Worm (Caenorhabditis elegans) whole organism, L1 larva: ENCODE results near the gene slc-36.2.

Experiments used
- C04F5.9 ChIP-seq: sonication (generic microtip); optimal IDR thresholded peaks from 2 replicates; lab custom pipeline; 2016; ENCODE audit warnings: missing genetic modification characterization, missing compliant biosample characterization
- C16A3.4 ChIP-seq: fragments of 150-350 bp; optimal IDR thresholded peaks from 2 replicates; lab custom pipeline; 2014; ENCODE audit warnings: missing biosample characterization, missing genetic modification characterization
- aha-1 ChIP-seq: fragments of 150-350 bp; optimal IDR thresholded peaks from 2 replicates; lab custom pipeline; 2014; ENCODE audit warnings: missing biosample characterization, missing genetic modification characterization
- ama-1 ChIP-seq: fragments of 150-350 bp; optimal IDR thresholded peaks from 2 replicates; lab custom pipeline; 2014
- blmp-1 ChIP-seq: fragments of 150-350 bp; optimal IDR thresholded peaks from 2 replicates; lab custom pipeline; 2014; ENCODE audit warnings: missing biosample characterization, missing genetic modification characterization
- ceh-90 ChIP-seq: sonication (generic microtip); optimal IDR thresholded peaks from 2 replicates; lab custom pipeline; 2016; ENCODE audit warnings: missing genetic modification characterization, missing compliant biosample characterization
- ces-1 ChIP-seq: fragments of 150-350 bp; optimal IDR thresholded peaks from 2 replicates; lab custom pipeline; 2014; ENCODE audit warnings: missing biosample characterization, missing genetic modification reagents, missing genetic modification characterization
- dsc-1 ChIP-seq: sonication (generic microtip); optimal IDR thresholded peaks from 2 replicates; lab custom pipeline; 2016; ENCODE audit warnings: mild to moderate bottlenecking, missing genetic modification characterization, missing compliant biosample characterization
- egl-27 ChIP-seq, 2 experiments: fragments of 150-350 bp in 1 of 2; sonication (generic microtip); optimal IDR thresholded peaks; 3 replicates each; lab custom pipeline; 2017 to 2018; ENCODE audit warnings: missing biosample characterization in 2 of 2, missing genetic modification characterization in 2 of 2, missing genetic modification reagents in 2 of 2
- elt-2 ChIP-seq: sonication (generic microtip); optimal IDR thresholded peaks from 2 replicates; lab custom pipeline; 2016; ENCODE audit warnings: missing genetic modification characterization, mild to moderate bottlenecking, inconsistent platforms, missing compliant biosample characterization, missing genetic modification reagents
- elt-3 ChIP-seq, 6 experiments: fragments of 150-350 bp in 1 of 6; sonication (generic microtip); optimal IDR thresholded peaks; 2 replicates each; lab custom pipeline; 2017 to 2018; ENCODE audit warnings: missing biosample characterization in 6 of 6, missing genetic modification characterization in 6 of 6, inconsistent platforms in 1 of 6
- ets-5 ChIP-seq: fragments of 200-800 bp; sonication (Bioruptor generic); IDR thresholded peaks from 2 replicates; pipeline ENCODE4 v1.3.6; 2022; ENCODE audit warnings: missing genetic modification characterization, missing compliant biosample characterization
- fkh-10 ChIP-seq: sonication (generic microtip); optimal IDR thresholded peaks from 2 replicates; lab custom pipeline; 2017; ENCODE audit warnings: missing biosample characterization, missing genetic modification reagents, missing genetic modification characterization
- fkh-8 ChIP-seq: sonication (generic microtip); optimal IDR thresholded peaks from 2 replicates; lab custom pipeline; 2016; ENCODE audit warnings: mild to moderate bottlenecking, missing genetic modification characterization, missing compliant biosample characterization
- fos-1 ChIP-seq: fragments of 150-350 bp; optimal IDR thresholded peaks from 2 replicates; lab custom pipeline; 2014; ENCODE audit warnings: missing biosample characterization, missing genetic modification characterization
- grh-1 ChIP-seq: fragments of 200-800 bp; sonication (Bioruptor generic); IDR thresholded peaks from 2 replicates; pipeline ENCODE4 v1.3.6; 2022; ENCODE audit warnings: missing genetic modification reagents, missing genetic modification characterization, missing compliant biosample characterization
- hlh-17 ChIP-seq: fragments of 200-800 bp; sonication (Bioruptor generic); optimal IDR thresholded peaks from 2 replicates; lab custom pipeline; 2018; ENCODE audit warnings: missing genetic modification characterization, mild to moderate bottlenecking, missing compliant biosample characterization, moderate library complexity, borderline replicate concordance
- hlh-4 ChIP-seq: sonication (generic microtip); optimal IDR thresholded peaks from 2 replicates; lab custom pipeline; 2016; ENCODE audit warnings: mild to moderate bottlenecking, missing genetic modification characterization, missing compliant biosample characterization
- hpl-2 ChIP-seq: fragments of 150-350 bp; optimal IDR thresholded peaks from 2 replicates; lab custom pipeline; 2014; ENCODE audit warnings: missing biosample characterization, missing genetic modification reagents, missing genetic modification characterization
- jun-1 ChIP-seq: fragments of 150-350 bp; optimal IDR thresholded peaks from 2 replicates; lab custom pipeline; 2014; ENCODE audit warnings: missing biosample characterization, missing genetic modification reagents, missing genetic modification characterization
- lin-13 ChIP-seq: fragments of 150-350 bp; optimal IDR thresholded peaks from 2 replicates; lab custom pipeline; 2014; ENCODE audit warnings: missing biosample characterization, missing genetic modification reagents, missing genetic modification characterization
- lin-14 ChIP-seq: fragments of 200-800 bp; sonication (Bioruptor generic); optimal IDR thresholded peaks from 2 replicates; lab custom pipeline; 2018; ENCODE audit warnings: mild to moderate bottlenecking, missing genetic modification characterization, moderate library complexity, missing compliant biosample characterization
- lin-15B ChIP-seq: fragments of 150-350 bp; sonication (generic microtip); optimal IDR thresholded peaks from 3 replicates; lab custom pipeline; 2014; ENCODE audit warnings: missing biosample characterization, missing genetic modification characterization
- lir-3 ChIP-seq: sonication (generic microtip); optimal IDR thresholded peaks from 2 replicates; lab custom pipeline; 2016; ENCODE audit warnings: mild to moderate bottlenecking, missing genetic modification characterization, moderate library complexity, missing compliant biosample characterization; ENCODE audit not compliant: poor library complexity
- lsy-2 ChIP-seq, 2 experiments: fragments of 150-350 bp; optimal IDR thresholded peaks; 2 replicates each; lab custom pipeline; 2014; ENCODE audit warnings: missing biosample characterization in 2 of 2, missing genetic modification characterization in 2 of 2
- mab-9 ChIP-seq: fragments of 200-800 bp; sonication (Bioruptor generic); IDR thresholded peaks from 2 replicates; pipeline ENCODE4 v1.3.6; 2022; ENCODE audit warnings: missing genetic modification reagents, missing genetic modification characterization, missing compliant biosample characterization
- mdl-1 ChIP-seq, 2 experiments: fragments of 150-350 bp; optimal IDR thresholded peaks; 2 replicates each; lab custom pipeline; 2014 to 2017; ENCODE audit warnings: missing biosample characterization in 2 of 2, missing genetic modification characterization in 2 of 2, inconsistent platforms in 1 of 2
- mef-2 ChIP-seq: fragments of 150-350 bp; optimal IDR thresholded peaks from 2 replicates; lab custom pipeline; 2014; ENCODE audit warnings: missing biosample characterization, missing genetic modification characterization
- mep-1 ChIP-seq: fragments of 150-350 bp; optimal IDR thresholded peaks from 2 replicates; lab custom pipeline; 2014; ENCODE audit warnings: missing biosample characterization, missing genetic modification characterization
- nhr-11 ChIP-seq: fragments of 150-350 bp; optimal IDR thresholded peaks from 2 replicates; lab custom pipeline; 2014; ENCODE audit warnings: missing biosample characterization, missing genetic modification characterization
- nhr-19 ChIP-seq: fragments of 200-800 bp; sonication (Bioruptor generic); conservative IDR thresholded peaks from 2 replicates; pipeline ENCODE4 v1.3.6; 2022; ENCODE audit warnings: missing genetic modification characterization, missing compliant biosample characterization
- nhr-20 ChIP-seq: sonication (generic microtip); optimal IDR thresholded peaks from 2 replicates; lab custom pipeline; 2016; ENCODE audit warnings: mild to moderate bottlenecking, missing genetic modification characterization, missing compliant biosample characterization
- nhr-84 ChIP-seq: sonication (generic microtip); optimal IDR thresholded peaks from 2 replicates; lab custom pipeline; 2017; ENCODE audit warnings: missing biosample characterization, missing genetic modification characterization
- nhr-85 ChIP-seq: sonication (generic microtip); peaks from one replicate; lab custom pipeline; 2016; ENCODE audit warnings: missing genetic modification characterization, inconsistent platforms, missing compliant biosample characterization
- nhr-90 ChIP-seq: sonication (generic microtip); optimal IDR thresholded peaks from 2 replicates; lab custom pipeline; 2016; ENCODE audit warnings: mild to moderate bottlenecking, missing genetic modification characterization, missing compliant biosample characterization; ENCODE audit not compliant: poor library complexity
- pag-3 ChIP-seq: sonication (generic microtip); optimal IDR thresholded peaks from 2 replicates; lab custom pipeline; 2017; ENCODE audit warnings: missing genetic modification characterization, mild to moderate bottlenecking, missing compliant biosample characterization, antibody characterized with exemption, borderline replicate concordance; ENCODE audit not compliant: insufficient read depth
- pax-3 ChIP-seq: fragments of 200-800 bp; sonication (Bioruptor generic); optimal IDR thresholded peaks from 2 replicates; lab custom pipeline; 2018; ENCODE audit warnings: mild to moderate bottlenecking, missing genetic modification characterization, moderate library complexity, missing compliant biosample characterization
- pqm-1 ChIP-seq: sonication (generic microtip); optimal IDR thresholded peaks from 3 replicates; lab custom pipeline; 2017; ENCODE audit warnings: missing biosample characterization, missing genetic modification characterization
- skn-1 ChIP-seq: fragments of 150-350 bp; optimal IDR thresholded peaks from 2 replicates; lab custom pipeline; 2014; ENCODE audit warnings: missing biosample characterization, missing genetic modification characterization
- snpc-4 ChIP-seq: fragments of 150-350 bp; optimal IDR thresholded peaks from 2 replicates; lab custom pipeline; 2014; ENCODE audit warnings: missing biosample characterization, missing genetic modification characterization
- snu-23 ChIP-seq: sonication (generic microtip); optimal IDR thresholded peaks from 2 replicates; lab custom pipeline; 2016; ENCODE audit warnings: missing genetic modification characterization, missing compliant biosample characterization
- sox-4 ChIP-seq: sonication (generic microtip); optimal IDR thresholded peaks from 2 replicates; lab custom pipeline; 2016; ENCODE audit warnings: missing genetic modification characterization, missing compliant biosample characterization
- sptf-1 ChIP-seq: fragments of 150-350 bp; optimal IDR thresholded peaks from 2 replicates; lab custom pipeline; 2014; ENCODE audit warnings: missing biosample characterization, missing genetic modification characterization
- tbx-2 ChIP-seq: sonication (generic microtip); optimal IDR thresholded peaks from 2 replicates; lab custom pipeline; 2016; ENCODE audit warnings: missing genetic modification characterization, missing compliant biosample characterization
- tlp-1 ChIP-seq: fragments of 150-350 bp; optimal IDR thresholded peaks from 2 replicates; lab custom pipeline; 2014; ENCODE audit warnings: missing biosample characterization, missing genetic modification characterization
- unc-130 ChIP-seq: fragments of 150-350 bp; optimal IDR thresholded peaks from 2 replicates; lab custom pipeline; 2017; ENCODE audit warnings: missing biosample characterization, missing genetic modification characterization, inconsistent platforms
- unc-30 ChIP-seq: sonication (generic microtip); optimal IDR thresholded peaks from 2 replicates; lab custom pipeline; 2017; ENCODE audit warnings: missing biosample characterization, missing genetic modification characterization
- unc-86 ChIP-seq: sonication (generic microtip); optimal IDR thresholded peaks from 2 replicates; lab custom pipeline; 2016; ENCODE audit warnings: missing genetic modification characterization, missing compliant biosample characterization
- unc-98 ChIP-seq: fragments of 200-800 bp; sonication (Bioruptor generic); IDR thresholded peaks from 2 replicates; pipeline ENCODE4 v1.3.6; 2022; ENCODE audit warnings: missing genetic modification characterization, missing compliant biosample characterization
- vab-15 ChIP-seq: sonication (generic microtip); optimal IDR thresholded peaks from 2 replicates; lab custom pipeline; 2017; ENCODE audit warnings: missing genotype, mild to moderate bottlenecking, missing genetic modification characterization, missing compliant biosample characterization
- xbp-1 ChIP-seq: sonication (generic microtip); optimal IDR thresholded peaks from 2 replicates; lab custom pipeline; 2016; ENCODE audit warnings: missing genetic modification characterization, missing compliant biosample characterization
- ztf-11 ChIP-seq, 2 experiments: sonication (generic microtip); optimal IDR thresholded peaks; 2 replicates each; lab custom pipeline; 2016 to 2017; ENCODE audit warnings: missing genetic modification characterization in 2 of 2, missing biosample characterization in 1 of 2, missing compliant biosample characterization in 1 of 2
- ztf-4 ChIP-seq: fragments of 150-350 bp; optimal IDR thresholded peaks from 2 replicates; lab custom pipeline; 2014; ENCODE audit warnings: missing biosample characterization, missing genetic modification characterization

The slc-36.2 gene

ce11 chrII:475890-476420 lies 46.4 kb upstream of the slc-36.2 start, which contains the start of gene nsun-1 (continued):
- TF ChIP-seq mef-2 (tag; lab: Kevin White, UChicago) (no peak), lsy-2 (tag; optimal IDR thresholded peaks at IDR 0.05; lab: Kevin White, UChicago) (peak; percentile 27 to 66), pqm-1 (no peak), unc-130 (tag; lab: Kevin White, UChicago) (no peak), fos-1 (no peak), nhr-19 (no peak), nhr-85 (tag; lab: Kevin White, UChicago) (no peak), snpc-4 (tag; lab: Kevin White, UChicago) (no peak), mep-1 (tag; lab: Kevin White, UChicago) (peak; percentile 52), ets-5 (GFP tag; lab: Robert Waterston, UW) (no peak), nhr-84 (tag; lab: Kevin White, UChicago) (no peak), grh-1 (GFP tag; lab: Robert Waterston, UW) (0 out of 2 replicates have a peak, but pooled peaks have one; percentile 12), ama-1 (lab: Kevin White, UChicago) (no peak), xbp-1 (tag; lab: Kevin White, UChicago) (peak; percentile 43), fkh-8 (tag; lab: Kevin White, UChicago) (peak; percentile 63), ztf-11 (tag; optimal IDR thresholded peaks at IDR 0.05; lab: Kevin White, UChicago) (peak in 1 of 2 experiments; percentile 52), tlp-1 (no peak), hlh-4 (no peak), lin-15B (tag; lab: Kevin White, UChicago) (peak; percentile 71), snu-23 (GFP tag; lab: Kevin White, UChicago) (peak; percentile 52), C04F5.9 (tag; lab: Kevin White, UChicago) (peak; percentile 0), mdl-1 (tag; optimal IDR thresholded peaks at IDR 0.05; lab: Kevin White, UChicago) (no peak), elt-2 (tag; lab: Kevin White, UChicago) (no peak), ceh-90 (tag; lab: Kevin White, UChicago) (peak; percentile 78), skn-1 (peak; percentile 60), tbx-2 (tag; lab: Kevin White, UChicago) (peak; percentile 64), aha-1 (tag; lab: Kevin White, UChicago) (no peak), nhr-90 (no peak), ces-1 (GFP tag; lab: Kevin White, UChicago) (no peak), blmp-1 (tag; lab: Kevin White, UChicago) (peak; percentile 16), unc-30 (tag; lab: Kevin White, UChicago) (no peak), mab-9 (GFP tag; lab: Robert Waterston, UW) (no peak), pax-3 (tag; lab: Kevin White, UChicago) (peak; percentile 28), lir-3 (tag; lab: Kevin White, UChicago) (peak; percentile 72), nhr-11 (tag; lab: Kevin White, UChicago) (no peak), hpl-2 (GFP tag; lab: Kevin White, UChicago) (no peak), lin-14 (GFP tag; lab: Kevin White, UChicago) (no peak), dsc-1 (no peak), elt-3 (tag; optimal IDR thresholded peaks at IDR 0.05; lab: Kevin White, UChicago) (peak in 1 of 6 experiments; percentile 11), sptf-1 (tag; lab: Kevin White, UChicago) (no peak), unc-86 (peak; percentile 28), pag-3 (tag; lab: Kevin White, UChicago) (no peak), C16A3.4 (peak; percentile 61), nhr-20 (tag; lab: Kevin White, UChicago) (no peak), lin-13 (no peak), fkh-10 (GFP tag; lab: Kevin White, UChicago) (no peak), ztf-4 (tag; lab: Kevin White, UChicago) (no peak), jun-1 (tag; lab: Kevin White, UChicago) (no peak), egl-27 (tag; optimal IDR thresholded peaks at IDR 0.05; lab: Kevin White, UChicago) (no peak), unc-98 (peak; percentile 39; the same call in 1 of the 2 replicates), vab-15 (tag; lab: Kevin White, UChicago) (no peak), hlh-17 (GFP tag; lab: Kevin White, UChicago) (no peak), sox-4 (no peak)
